Worm (Caenorhabditis elegans): ENCODE measurements around the gene faah-4.
"Not testable (repeated sequence)": the region's sequence is repeated elsewhere in the genome, so short reads cannot be mapped to it uniquely, and the experiment has no call there.

DNA sequence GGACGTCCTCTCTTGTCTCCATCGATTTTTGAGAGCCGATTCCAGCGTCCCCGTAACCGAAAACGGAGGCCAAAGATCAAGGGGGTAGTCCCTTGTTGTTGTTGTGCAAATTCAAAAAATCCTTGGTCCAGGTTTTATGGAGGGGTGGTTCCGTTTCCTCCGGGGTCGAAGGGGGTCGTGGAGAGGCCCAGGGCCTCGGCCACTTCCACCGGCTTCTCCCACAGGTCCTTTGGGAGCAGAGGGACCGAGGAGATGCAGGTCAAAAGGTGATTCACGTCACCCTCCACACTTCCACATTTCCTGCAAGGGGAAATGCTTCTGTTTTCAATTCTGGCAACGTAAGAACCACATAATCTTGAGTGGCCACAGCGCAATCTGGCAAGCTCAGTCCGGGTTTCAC, 26.0 kb downstream of the faah-4 start, which contains the start of gene fbxb-22:
- TF ChIP-seq sdz-12 (GFP tag; optimal IDR thresholded peaks at IDR 0.05); ztf-11 (tag; optimal IDR thresholded peaks at IDR 0.05); dpl-1 (GFP tag; optimal IDR thresholded peaks at IDR 0.05); mdl-1 (tag; optimal IDR thresholded peaks at IDR 0.05): not testable (repeated sequence)
